Worm (Caenorhabditis elegans): ENCODE data around the gene plc-1.

- TF ChIP-seq snpc-4 (GFP tag; optimal IDR thresholded peaks at IDR 0.05) (no peak), snpc-4 (tag; optimal IDR thresholded peaks at IDR 0.05) (no peak), fkh-3 (tag; optimal IDR thresholded peaks at IDR 0.05) (no peak), dox-1 (GFP tag; IDR thresholded peaks at IDR 0.05) (no peak), zfh-2 (GFP tag; conservative IDR thresholded peaks at IDR 0.05) (no peak), ceh-100 (GFP tag; IDR thresholded peaks at IDR 0.05) (no peak), cebp-1 (GFP tag; IDR thresholded peaks at IDR 0.05) (no peak), cebp-1 (tag; optimal IDR thresholded peaks at IDR 0.05) (no peak), ama-1 (optimal IDR thresholded peaks at IDR 0.05) (no peak), ama-1 (GFP tag; optimal IDR thresholded peaks at IDR 0.05) (no peak), gei-17 (GFP tag; optimal IDR thresholded peaks at IDR 0.05) (no peak)
Observed at ce11 chrX:10837609-10838008, 841 bp downstream of the plc-1 start.
